Worm (Caenorhabditis elegans) whole organism, L2 larva: ENCODE results near the gene C49F5.8.

ENCODE experiments used
- C34F6.9 ChIP-seq: fragments of 150-350 bp; optimal IDR thresholded peaks from 2 replicates; lab custom pipeline; 2014; ENCODE audit warnings: missing biosample characterization, missing genetic modification characterization
- aly-2 ChIP-seq: fragments of 150-350 bp; optimal IDR thresholded peaks from 2 replicates; lab custom pipeline; 2014; ENCODE audit warnings: missing biosample characterization, missing genetic modification characterization
- ama-1 ChIP-seq: fragments of 150-350 bp; optimal IDR thresholded peaks from 2 replicates; lab custom pipeline; 2018; ENCODE audit warnings: inconsistent platforms
- blmp-1 ChIP-seq: sonication (generic microtip); optimal IDR thresholded peaks from 2 replicates; lab custom pipeline; 2017; ENCODE audit warnings: missing genetic modification characterization, mild to moderate bottlenecking, missing compliant biosample characterization, antibody characterized with exemption, moderate library complexity; ENCODE audit not compliant: insufficient read depth
- ceh-16 ChIP-seq: fragments of 150-350 bp; optimal IDR thresholded peaks from 2 replicates; lab custom pipeline; 2014; ENCODE audit warnings: missing biosample characterization, missing genetic modification characterization
- ceh-82 ChIP-seq: fragments of 150-350 bp; optimal IDR thresholded peaks from 2 replicates; lab custom pipeline; 2014; ENCODE audit warnings: missing biosample characterization, missing genetic modification characterization
- crh-2 ChIP-seq: sonication (generic microtip); optimal IDR thresholded peaks from 2 replicates; lab custom pipeline; 2017; ENCODE audit warnings: missing biosample characterization, missing genetic modification characterization
- dmd-4 ChIP-seq: sonication (generic microtip); optimal IDR thresholded peaks from 2 replicates; lab custom pipeline; 2017; ENCODE audit warnings: missing biosample characterization, missing genetic modification characterization
- egl-27 ChIP-seq: sonication (generic microtip); optimal IDR thresholded peaks from 3 replicates; lab custom pipeline; 2017; ENCODE audit warnings: missing biosample characterization, missing genetic modification reagents, missing genetic modification characterization
- elt-1 ChIP-seq: fragments of 150-350 bp; optimal IDR thresholded peaks from 2 replicates; lab custom pipeline; 2014; ENCODE audit warnings: missing biosample characterization, missing genetic modification characterization
- elt-3 ChIP-seq: sonication (generic microtip); optimal IDR thresholded peaks from 2 replicates; lab custom pipeline; 2017; ENCODE audit warnings: missing biosample characterization, missing genetic modification characterization
- fos-1 ChIP-seq: fragments of 150-350 bp; optimal IDR thresholded peaks from 2 replicates; lab custom pipeline; 2014; ENCODE audit warnings: missing biosample characterization, missing genetic modification characterization
- gmeb-1 ChIP-seq: fragments of 150-350 bp; optimal IDR thresholded peaks from 2 replicates; lab custom pipeline; 2014; ENCODE audit warnings: missing biosample characterization, missing genetic modification characterization
- lin-13 ChIP-seq: fragments of 150-350 bp; optimal IDR thresholded peaks from 2 replicates; lab custom pipeline; 2014; ENCODE audit warnings: missing biosample characterization, missing genetic modification reagents, missing genetic modification characterization
- lin-39 ChIP-seq: fragments of 150-350 bp; optimal IDR thresholded peaks from 2 replicates; lab custom pipeline; 2014; ENCODE audit warnings: missing biosample characterization, missing genetic modification reagents, missing genetic modification characterization
- lsy-2 ChIP-seq, 2 experiments: fragments of 150-350 bp in 1 of 2; sonication (generic microtip) in 1 of 2; optimal IDR thresholded peaks; 2 replicates each; lab custom pipeline; 2014 to 2017; ENCODE audit warnings: missing biosample characterization in 2 of 2, missing genetic modification characterization in 2 of 2
- mab-5 ChIP-seq: fragments of 150-350 bp; optimal IDR thresholded peaks from 2 replicates; lab custom pipeline; 2014; ENCODE audit warnings: missing biosample characterization, missing genetic modification characterization
- mdl-1 ChIP-seq, 2 experiments: fragments of 150-350 bp in 1 of 2; sonication (generic microtip) in 1 of 2; optimal IDR thresholded peaks; 2 replicates each; lab custom pipeline; 2017; ENCODE audit warnings: missing biosample characterization in 2 of 2, missing genetic modification characterization in 2 of 2
- nhr-10 ChIP-seq: sonication (generic microtip); optimal IDR thresholded peaks from 2 replicates; lab custom pipeline; 2017; ENCODE audit warnings: missing biosample characterization, missing genetic modification characterization
- nhr-11 ChIP-seq: fragments of 150-350 bp; optimal IDR thresholded peaks from 2 replicates; lab custom pipeline; 2014; ENCODE audit warnings: missing biosample characterization, missing genetic modification characterization
- nhr-12 ChIP-seq: fragments of 150-350 bp; optimal IDR thresholded peaks from 2 replicates; lab custom pipeline; 2014; ENCODE audit warnings: missing biosample characterization, missing genetic modification characterization
- nhr-129 ChIP-seq: fragments of 150-350 bp; optimal IDR thresholded peaks from 2 replicates; lab custom pipeline; 2014; ENCODE audit warnings: missing biosample characterization, missing genetic modification characterization
- nhr-21 ChIP-seq: fragments of 150-350 bp; optimal IDR thresholded peaks from 2 replicates; lab custom pipeline; 2014; ENCODE audit warnings: missing biosample characterization, missing genetic modification characterization
- nhr-23 ChIP-seq: fragments of 150-350 bp; optimal IDR thresholded peaks from 2 replicates; lab custom pipeline; 2014; ENCODE audit warnings: missing biosample characterization, missing genetic modification reagents, missing genetic modification characterization
- nhr-237 ChIP-seq: fragments of 150-350 bp; optimal IDR thresholded peaks from 2 replicates; lab custom pipeline; 2014; ENCODE audit warnings: missing biosample characterization, missing genetic modification characterization
- nhr-25 ChIP-seq: fragments of 150-350 bp; sonication (generic microtip); optimal IDR thresholded peaks from 3 replicates; lab custom pipeline; 2014; ENCODE audit warnings: missing biosample characterization, missing genetic modification characterization
- skn-1 ChIP-seq: sonication (generic microtip); optimal IDR thresholded peaks from 2 replicates; lab custom pipeline; 2017; ENCODE audit warnings: missing biosample characterization, missing genetic modification characterization
- sma-3 ChIP-seq: sonication (generic microtip); optimal IDR thresholded peaks from 2 replicates; lab custom pipeline; 2016; ENCODE audit warnings: missing genetic modification reagents, missing genetic modification characterization, missing compliant biosample characterization
- sma-9 ChIP-seq, 2 experiments: fragments of 150-350 bp in 1 of 2; sonication (generic microtip) in 1 of 2; optimal IDR thresholded peaks; 2 replicates each; lab custom pipeline; 2014 to 2016; ENCODE audit warnings: missing genetic modification characterization in 2 of 2, mild to moderate bottlenecking in 1 of 2, missing biosample characterization in 1 of 2, missing compliant biosample characterization in 1 of 2, missing genetic modification reagents in 1 of 2, moderate library complexity in 1 of 2
- snpc-4 ChIP-seq: fragments of 150-350 bp; optimal IDR thresholded peaks from 2 replicates; lab custom pipeline; 2014; ENCODE audit warnings: missing biosample characterization, missing genetic modification characterization
- unc-55 ChIP-seq: fragments of 150-350 bp; sonication (generic microtip); optimal IDR thresholded peaks from 3 replicates; lab custom pipeline; 2014; ENCODE audit warnings: missing biosample characterization, missing genetic modification reagents, missing genetic modification characterization
- ztf-1 ChIP-seq: fragments of 200-800 bp; sonication (Bioruptor generic); conservative IDR thresholded peaks from 2 replicates; pipeline ENCODE4 v1.3.6; 2022; ENCODE audit warnings: missing genetic modification characterization, missing compliant biosample characterization
- ztf-11 ChIP-seq: sonication (generic microtip); optimal IDR thresholded peaks from 2 replicates; lab custom pipeline; 2017; ENCODE audit warnings: missing biosample characterization, missing genetic modification characterization

The C49F5.8 gene

DNA sequence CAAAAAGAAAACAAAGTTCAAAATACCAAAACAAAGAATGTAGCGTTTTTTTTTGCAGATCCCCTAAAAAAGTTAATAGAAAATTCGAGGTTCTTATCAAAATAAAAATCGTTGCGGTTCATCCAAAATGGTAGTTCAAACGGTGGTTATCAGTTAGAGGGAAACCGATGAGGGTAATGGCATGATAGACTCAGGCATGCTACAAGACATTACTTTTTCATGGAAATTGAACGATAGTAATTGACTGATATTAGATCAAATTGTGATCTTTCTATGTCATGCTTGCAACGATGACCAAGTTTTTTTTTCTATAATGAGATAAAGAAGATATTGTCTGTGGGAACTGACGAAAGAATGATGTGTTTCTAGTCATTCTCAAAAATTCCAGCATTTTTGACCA lies 4.6 kb downstream of the C49F5.8 start:
- TF ChIP-seq sma-9 (GFP tag; optimal IDR thresholded peaks at IDR 0.05; lab: Kevin White, UChicago) (peak; percentile 73), sma-9 (tag; optimal IDR thresholded peaks at IDR 0.05; lab: Kevin White, UChicago) (no peak), fos-1 (tag; lab: Kevin White, UChicago) (peak; percentile 82), ztf-1 (GFP tag; lab: Robert Waterston, UW) (no peak), lin-39 (tag; lab: Kevin White, UChicago) (no peak)

DNA sequence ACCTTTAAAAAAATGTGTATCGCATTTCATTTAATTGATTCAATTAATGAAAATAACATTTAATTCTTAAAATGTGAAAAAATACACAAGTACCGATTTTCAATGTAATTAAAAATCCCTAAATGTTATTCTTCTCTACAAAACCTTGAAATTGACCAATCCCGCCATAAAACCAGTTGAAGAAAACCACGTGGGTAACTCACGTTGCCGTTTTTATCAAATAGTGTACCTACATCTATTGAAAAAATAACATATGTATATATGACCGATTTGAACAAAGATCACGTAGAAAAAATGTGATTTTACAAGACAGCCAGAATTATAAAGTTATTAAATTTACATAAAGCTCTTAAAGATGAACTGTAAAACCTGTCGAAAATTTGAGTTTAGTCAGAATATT lies 5.2 kb downstream of the C49F5.8 start:
- TF ChIP-seq sma-3 (GFP tag; lab: Kevin White, UChicago): peak; percentile 20
- TF ChIP-seq nhr-25 (tag; lab: Kevin White, UChicago): peak; percentile 39
- TF ChIP-seq sma-9 (GFP tag; optimal IDR thresholded peaks at IDR 0.05; lab: Kevin White, UChicago): peak; percentile 79
- no peak for TF ChIP-seq sma-9 (tag; optimal IDR thresholded peaks at IDR 0.05; lab: Kevin White, UChicago)
- no peak for TF ChIP-seq ztf-11 (tag; lab: Kevin White, UChicago)
- no peak for TF ChIP-seq snpc-4
- no peak for TF ChIP-seq gmeb-1 (tag; lab: Kevin White, UChicago)
- no peak for TF ChIP-seq nhr-12 (tag; lab: Kevin White, UChicago)
- no peak for TF ChIP-seq dmd-4 (tag; lab: Kevin White, UChicago)

DNA sequence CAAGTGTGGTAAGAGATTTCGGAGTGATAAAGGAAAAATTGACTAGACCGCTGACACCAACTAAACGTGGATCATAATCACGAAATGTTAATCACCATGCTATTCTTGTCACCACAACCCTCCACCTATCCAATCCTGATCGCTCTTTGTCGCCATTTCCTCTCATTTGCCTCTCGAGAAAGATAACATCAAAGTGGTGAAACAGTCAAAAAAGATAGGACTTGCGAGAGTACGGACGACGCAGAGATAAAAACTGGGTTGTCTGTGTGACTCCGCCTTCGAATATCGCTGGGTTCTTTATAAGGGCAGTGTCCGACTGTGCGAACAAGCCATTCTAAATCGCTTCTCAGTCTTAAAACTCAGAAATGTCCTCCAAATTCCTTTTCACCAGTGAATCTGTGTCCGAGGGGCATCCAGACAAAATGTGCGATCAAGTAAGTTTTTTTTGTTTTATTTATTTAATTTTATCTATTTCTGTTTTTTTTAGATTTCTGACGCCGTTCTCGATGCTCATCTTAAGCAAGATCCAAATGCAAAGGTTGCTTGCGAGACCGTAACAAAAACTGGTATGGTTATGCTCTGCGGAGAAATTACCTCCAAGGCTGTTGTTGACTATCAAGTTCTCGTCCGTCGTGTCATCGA lies 5.8 kb downstream of the C49F5.8 start, which contains the start of gene sams-1:
Gene sams-1 (plus strand): TSS at position 300 of the 642 bp plus-strand sequence.
- TF ChIP-seq nhr-129 (tag; lab: Kevin White, UChicago) (peak; percentile 23), ama-1 (peak; percentile 46), mdl-1 (tag; optimal IDR thresholded peaks at IDR 0.05; lab: Kevin White, UChicago) (peak in 1 of 2 experiments; percentile 2), sma-9 (GFP tag; optimal IDR thresholded peaks at IDR 0.05; lab: Kevin White, UChicago) (peak; percentile 68), sma-9 (tag; optimal IDR thresholded peaks at IDR 0.05; lab: Kevin White, UChicago) (no peak), ceh-16 (tag; lab: Kevin White, UChicago) (peak; percentile 37), blmp-1 (tag; lab: Kevin White, UChicago) (no peak), unc-55 (GFP tag; lab: Kevin White, UChicago) (no peak), egl-27 (tag; lab: Kevin White, UChicago) (peak; percentile 10), nhr-25 (tag; lab: Kevin White, UChicago) (peak; percentile 19), fos-1 (tag; lab: Kevin White, UChicago) (peak; percentile 71), skn-1 (tag; lab: Kevin White, UChicago) (no peak)

DNA sequence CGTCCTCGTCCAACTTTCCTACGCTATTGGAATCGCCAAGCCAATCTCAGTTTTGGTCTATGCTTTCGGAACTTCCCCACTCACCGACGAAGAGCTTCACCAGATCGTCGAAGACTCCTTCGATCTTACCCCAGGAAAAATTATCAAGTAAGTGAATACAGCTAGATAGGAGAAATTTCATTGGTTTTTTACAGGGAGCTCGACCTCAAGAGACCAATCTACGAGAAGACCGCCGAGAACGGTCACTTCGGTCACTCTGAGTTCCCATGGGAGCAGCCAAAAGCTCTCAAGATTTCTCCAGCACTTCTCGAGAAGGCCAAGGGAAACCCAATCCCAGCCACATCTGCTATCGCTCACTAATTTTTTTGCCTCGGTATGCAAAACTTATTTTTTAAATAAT lies 7.1 kb downstream of the C49F5.8 start:
- TF ChIP-seq sma-3 (GFP tag; lab: Kevin White, UChicago) (no peak), nhr-23 (tag; lab: Kevin White, UChicago) (no peak), elt-3 (tag; lab: Kevin White, UChicago) (no peak), snpc-4 (no peak), mdl-1 (tag; optimal IDR thresholded peaks at IDR 0.05; lab: Kevin White, UChicago) (no peak)

DNA sequence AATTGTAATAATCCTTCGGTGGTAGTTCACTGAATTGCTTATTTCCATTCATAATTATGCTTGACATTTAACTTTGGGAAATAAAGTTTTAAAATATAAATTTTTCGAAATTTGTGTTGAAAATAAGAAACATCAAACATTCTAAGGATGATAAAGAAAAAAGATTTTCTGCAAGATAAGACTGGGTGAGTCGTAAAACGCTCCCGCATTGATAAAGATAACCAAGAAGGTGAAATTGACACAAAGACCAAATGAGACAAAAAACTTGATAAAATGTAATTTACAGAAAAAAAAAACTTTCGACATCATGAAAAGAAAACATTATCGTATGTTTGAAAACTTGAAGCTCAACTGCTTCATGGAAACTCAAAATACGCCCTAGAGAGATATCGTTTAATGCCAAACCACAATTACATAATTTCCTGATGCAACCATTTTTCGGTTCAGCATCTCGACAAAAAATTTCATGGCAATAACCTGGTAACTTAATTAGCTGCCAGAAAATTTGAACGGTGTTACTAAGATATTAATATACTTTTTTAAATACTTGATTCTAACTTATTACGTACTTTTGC lies 8.2 kb downstream of the C49F5.8 start:
- TF ChIP-seq mdl-1 (tag; optimal IDR thresholded peaks at IDR 0.05; lab: Kevin White, UChicago) (peak in 1 of 2 experiments; percentile 13), snpc-4 (no peak), unc-55 (GFP tag; lab: Kevin White, UChicago) (no peak), sma-9 (GFP tag; optimal IDR thresholded peaks at IDR 0.05; lab: Kevin White, UChicago) (peak; percentile 25), sma-9 (tag; optimal IDR thresholded peaks at IDR 0.05; lab: Kevin White, UChicago) (no peak), fos-1 (tag; lab: Kevin White, UChicago) (peak; percentile 86), sma-3 (GFP tag; lab: Kevin White, UChicago) (peak; percentile 21), crh-2 (tag; lab: Kevin White, UChicago) (peak; percentile 59), nhr-237 (tag; lab: Kevin White, UChicago) (no peak), nhr-11 (tag; lab: Kevin White, UChicago) (no peak), nhr-21 (tag; lab: Kevin White, UChicago) (no peak)

DNA sequence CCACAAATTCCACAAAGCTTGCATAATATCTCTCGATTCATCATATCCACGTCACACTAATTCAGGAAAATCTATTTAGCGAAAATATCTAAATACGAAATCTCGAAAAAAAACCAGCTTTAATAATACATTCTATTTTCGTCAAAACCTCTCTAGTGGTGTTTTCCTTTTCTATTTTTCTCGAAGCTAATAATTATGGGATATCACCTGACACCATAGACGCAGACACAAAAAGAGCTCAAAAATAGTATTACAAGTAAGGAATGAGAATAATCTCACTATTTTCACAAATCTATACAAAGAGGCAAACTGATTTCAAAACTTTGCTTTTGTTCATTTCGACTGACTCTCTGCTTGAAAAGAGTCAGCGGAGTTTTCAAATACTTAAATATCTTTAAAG lies 9.1 kb downstream of the C49F5.8 start:
- TF ChIP-seq nhr-11 (tag; lab: Kevin White, UChicago) (no peak), nhr-21 (tag; lab: Kevin White, UChicago) (no peak), gmeb-1 (tag; lab: Kevin White, UChicago) (no peak), snpc-4 (no peak), ceh-82 (tag; lab: Kevin White, UChicago) (no peak), nhr-25 (tag; lab: Kevin White, UChicago) (no peak), aly-2 (tag; lab: Kevin White, UChicago) (no peak), egl-27 (tag; lab: Kevin White, UChicago) (no peak), nhr-10 (tag; lab: Kevin White, UChicago) (no peak), skn-1 (tag; lab: Kevin White, UChicago) (no peak), dmd-4 (tag; lab: Kevin White, UChicago) (no peak), lsy-2 (tag; optimal IDR thresholded peaks at IDR 0.05; lab: Kevin White, UChicago) (peak in 1 of 2 experiments; percentile 4), lin-13 (GFP tag; lab: Kevin White, UChicago) (no peak), nhr-237 (tag; lab: Kevin White, UChicago) (no peak), sma-9 (GFP tag; optimal IDR thresholded peaks at IDR 0.05; lab: Kevin White, UChicago) (peak; percentile 30), sma-9 (tag; optimal IDR thresholded peaks at IDR 0.05; lab: Kevin White, UChicago) (no peak), C34F6.9 (tag; lab: Kevin White, UChicago) (peak; percentile 52), mab-5 (no peak), elt-3 (tag; lab: Kevin White, UChicago) (no peak), elt-1 (tag; lab: Kevin White, UChicago) (no peak)
